Worm (Caenorhabditis elegans) whole organism, L4 larva: ENCODE results near the gene K03A11.4.

ENCODE experiments used
- aly-2 ChIP-seq: sonication (generic microtip); optimal IDR thresholded peaks from 2 replicates; lab custom pipeline; 2018; ENCODE audit warnings: missing biosample characterization, missing genetic modification characterization
- attf-4 ChIP-seq: sonication (generic microtip); optimal IDR thresholded peaks from 3 replicates; lab custom pipeline; 2017; ENCODE audit warnings: missing biosample characterization, missing genetic modification characterization
- ceh-44 ChIP-seq: fragments of 200-800 bp; sonication (Bioruptor generic); IDR thresholded peaks from 2 replicates; pipeline ENCODE4 v1.3.6; 2022; ENCODE audit warnings: missing genetic modification reagents, missing genetic modification characterization, missing compliant biosample characterization
- fos-1 ChIP-seq: fragments of 150-350 bp; optimal IDR thresholded peaks from 2 replicates; lab custom pipeline; 2014; ENCODE audit warnings: missing biosample characterization, missing genetic modification characterization
- jun-1 ChIP-seq: fragments of 150-350 bp; optimal IDR thresholded peaks from 2 replicates; lab custom pipeline; 2014; ENCODE audit warnings: missing biosample characterization, missing genetic modification reagents, missing genetic modification characterization
- lin-13 ChIP-seq: fragments of 150-350 bp; optimal IDR thresholded peaks from 2 replicates; lab custom pipeline; 2014; ENCODE audit warnings: missing biosample characterization, missing genetic modification reagents, missing genetic modification characterization
- lin-39 ChIP-seq: fragments of 150-350 bp; optimal IDR thresholded peaks from 2 replicates; lab custom pipeline; 2014; ENCODE audit warnings: missing biosample characterization, missing genetic modification reagents, missing genetic modification characterization
- lsy-2 ChIP-seq, 2 experiments: fragments of 150-350 bp in 1 of 2; sonication (generic microtip) in 1 of 2; optimal IDR thresholded peaks; 2 replicates each; lab custom pipeline; 2014 to 2017; ENCODE audit warnings: missing biosample characterization in 2 of 2, missing genetic modification characterization in 2 of 2
- nhr-28 ChIP-seq: fragments of 150-350 bp; optimal IDR thresholded peaks from 2 replicates; lab custom pipeline; 2014; ENCODE audit warnings: missing biosample characterization, missing genetic modification characterization
- pha-4 ChIP-seq, 2 experiments: fragments of 150-350 bp in 1 of 2; fragments of 200-800 bp in 1 of 2; sonication (Bioruptor generic) in 1 of 2; IDR thresholded peaks in 1 of 2; optimal IDR thresholded peaks in 1 of 2; 2 replicates each; pipeline versions ENCODE4 v1.3.6 to Lab custom; 2014 to 2022; ENCODE audit warnings: missing genetic modification characterization in 2 of 2, missing genetic modification reagents in 2 of 2, missing biosample characterization in 1 of 2, missing compliant biosample characterization in 1 of 2
- tra-1 ChIP-seq: fragments of 200-800 bp; sonication (Bioruptor generic); IDR thresholded peaks from 2 replicates; pipeline ENCODE4 v1.3.6; 2022; ENCODE audit warnings: missing genetic modification reagents, missing genetic modification characterization, missing compliant biosample characterization
- unc-62 ChIP-seq, 3 experiments: fragments of 150-350 bp in 1 of 3; sonication (generic microtip); optimal IDR thresholded peaks in 2 of 3; peaks in 1 of 3; 1 replicate in 1 of 3; 2 replicates in 2 of 3; lab custom pipeline; 2014 to 2017; ENCODE audit warnings: missing biosample characterization in 3 of 3, missing genetic modification characterization in 3 of 3, missing genetic modification reagents in 3 of 3, missing genotype in 1 of 3
- zfp-2 ChIP-seq: sonication (generic microtip); optimal IDR thresholded peaks from 2 replicates; lab custom pipeline; 2016; ENCODE audit warnings: mild to moderate bottlenecking, missing genetic modification characterization, missing compliant biosample characterization
- ztf-11 ChIP-seq: fragments of 150-350 bp; optimal IDR thresholded peaks from 2 replicates; lab custom pipeline; 2014; ENCODE audit warnings: missing biosample characterization, missing genetic modification characterization

ce11 chrX:13038791-13039190 is 39.2 kb upstream of the K03A11.4 start:
- TF ChIP-seq attf-4 (tag; lab: Kevin White, UChicago) (no peak), aly-2 (no peak), ztf-11 (tag; lab: Kevin White, UChicago) (no peak), ceh-44 (GFP tag; lab: Robert Waterston, UW) (no peak), lin-13 (GFP tag; lab: Kevin White, UChicago) (peak; percentile 63), lin-39 (no peak), lsy-2 (tag; optimal IDR thresholded peaks at IDR 0.05; lab: Kevin White, UChicago) (peak in 1 of 2 experiments; percentile 26), pha-4 (GFP tag; IDR thresholded peaks at IDR 0.05; lab: Robert Waterston, UW) (peak; percentile 69; the same call in 1 of the 2 replicates), pha-4 (tag; optimal IDR thresholded peaks at IDR 0.05; lab: Kevin White, UChicago) (no peak), zfp-2 (tag; lab: Kevin White, UChicago) (no peak), tra-1 (GFP tag; lab: Robert Waterston, UW) (peak; percentile 70; the same call in 1 of the 2 replicates), nhr-28 (tag; lab: Kevin White, UChicago) (peak; percentile 27), jun-1 (tag; lab: Kevin White, UChicago) (no peak), unc-62 (GFP tag; optimal IDR thresholded peaks at IDR 0.05 in 1 of 2; lab: Kevin White, UChicago) (peak in 1 of 2 experiments; percentile 41), unc-62 (tag; optimal IDR thresholded peaks at IDR 0.05; lab: Kevin White, UChicago) (no peak), fos-1 (tag; lab: Kevin White, UChicago) (no peak)
